Fruit fly (Drosophila melanogaster): Measurements from ENCODE around the gene CG14440.

- TF ChIP-seq CG8478 (optimal IDR thresholded peaks at IDR 0.05) (no peak), psq (optimal IDR thresholded peaks at IDR 0.05) (no peak)
These were observed 20.9 kb upstream of the CG14440 start for dm6 chrX:6719259-6719658.
